Fruit fly (Drosophila melanogaster): ENCODE data around the gene CG14085.

The CG14085 gene

DNA sequence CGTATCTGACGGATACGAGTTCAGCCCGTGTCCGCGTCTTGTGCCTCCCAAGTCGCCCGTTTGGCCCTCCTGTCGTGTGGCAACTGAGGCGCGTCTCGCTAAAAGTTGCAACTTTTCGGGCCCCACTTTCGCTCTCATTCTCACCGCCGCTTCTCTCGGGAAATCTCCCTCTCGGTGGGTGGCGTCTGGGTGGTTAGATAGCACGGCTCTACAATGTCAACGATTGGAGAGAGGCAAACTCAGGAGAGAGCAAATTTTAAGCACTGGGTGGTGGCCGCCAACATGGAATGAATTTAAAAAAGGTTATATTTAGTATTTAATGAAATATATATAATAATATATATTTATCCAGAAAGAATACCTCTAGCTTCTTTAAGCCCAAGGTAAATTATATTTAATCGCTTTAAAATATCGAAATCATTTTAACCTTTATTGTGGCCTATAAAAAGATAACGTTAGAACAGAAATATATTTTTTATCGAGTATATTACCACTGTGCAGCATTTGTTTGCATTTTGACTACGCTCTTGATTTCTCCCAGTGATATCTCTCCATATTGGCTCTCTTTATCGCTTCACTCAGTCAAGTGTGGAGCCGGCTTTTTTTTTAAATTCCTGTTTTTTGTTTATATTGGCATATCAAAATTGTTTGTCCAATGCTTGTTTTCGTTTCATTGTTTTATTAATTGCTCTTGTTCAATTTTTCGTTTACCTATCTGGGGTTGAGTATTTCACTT, 23.5 kb downstream of the CG14085 start, which contains the start of gene Gbs-76A:
Gene Gbs-76A (minus strand): TSS at position 327 of the 736 bp plus-strand sequence.
- TF ChIP-seq h (GFP tag; optimal IDR thresholded peaks at IDR 0.05) (peak; percentile 65), brk (GFP tag; optimal IDR thresholded peaks at IDR 0.05) (peak; percentile 72), Abd-B (GFP tag; optimal IDR thresholded peaks at IDR 0.05) (no peak), HLH106 (tag; optimal IDR thresholded peaks at IDR 0.05) (peak; percentile 90), rgr (GFP tag; optimal IDR thresholded peaks at IDR 0.05) (peak; percentile 77), usp (GFP tag; optimal IDR thresholded peaks at IDR 0.05) (no peak), Vsx2 (GFP tag; optimal IDR thresholded peaks at IDR 0.05; ENCODE audit: partially characterized antibody) (no peak), Hnf4 (GFP tag; optimal IDR thresholded peaks at IDR 0.05) (peak; percentile 71), psq (GFP tag; optimal IDR thresholded peaks at IDR 0.05) (peak; percentile 78), pan (optimal IDR thresholded peaks at IDR 0.05) (no peak), CG32264 (GFP tag; optimal IDR thresholded peaks at IDR 0.05) (peak; percentile 37), OdsH (GFP tag; optimal IDR thresholded peaks at IDR 0.05) (peak; percentile 78), CrebA (GFP tag; optimal IDR thresholded peaks at IDR 0.05; ENCODE audit: borderline replicate concordance) (no peak), sv (GFP tag; optimal IDR thresholded peaks at IDR 0.05) (no peak), CG9705 (GFP tag; optimal IDR thresholded peaks at IDR 0.05) (peak; percentile 53), dsf (GFP tag; optimal IDR thresholded peaks at IDR 0.05; ENCODE audit: borderline replicate concordance) (no peak), Mio (GFP tag; optimal IDR thresholded peaks at IDR 0.05) (no peak), Rel (GFP tag; optimal IDR thresholded peaks at IDR 0.05) (no peak), Rel (tag; optimal IDR thresholded peaks at IDR 0.05) (peak; percentile 47), N (GFP tag; optimal IDR thresholded peaks at IDR 0.05) (no peak), GATAd (GFP tag; optimal IDR thresholded peaks at IDR 0.05) (no peak), Dif (GFP tag; optimal IDR thresholded peaks at IDR 0.05; ENCODE audit: partially characterized antibody) (peak; percentile 80), foxo (GFP tag; optimal IDR thresholded peaks at IDR 0.05) (peak in 1 of 2 experiments; percentile 77), Dfd (GFP tag; optimal IDR thresholded peaks at IDR 0.05) (no peak), dmrt93B (GFP tag; optimal IDR thresholded peaks at IDR 0.05) (peak; percentile 66), lola (GFP tag; optimal IDR thresholded peaks at IDR 0.05) (no peak), woc (GFP tag; optimal IDR thresholded peaks at IDR 0.05) (peak; percentile 65), fru (GFP tag; optimal IDR thresholded peaks at IDR 0.05) (peak; percentile 63), Myc (optimal IDR thresholded peaks at IDR 0.05) (no peak), ey (GFP tag; optimal IDR thresholded peaks at IDR 0.05) (peak; percentile 17), Jra (GFP tag; optimal IDR thresholded peaks at IDR 0.05) (peak; percentile 45), sage (GFP tag; optimal IDR thresholded peaks at IDR 0.05) (peak; percentile 31), jim (GFP tag; optimal IDR thresholded peaks at IDR 0.05) (no peak), Hr83 (GFP tag; optimal IDR thresholded peaks at IDR 0.05; ENCODE audit: poor library complexity, severe bottlenecking) (no peak), dl (GFP tag; optimal IDR thresholded peaks at IDR 0.05; ENCODE audit: insufficient read depth in 1 of 2, partially characterized antibody in 2 of 2) (peak; percentile 66 to 68), tai (GFP tag; optimal IDR thresholded peaks at IDR 0.05) (peak; percentile 57), br (GFP tag; optimal IDR thresholded peaks at IDR 0.05) (peak; percentile 21), Sp1 (GFP tag; optimal IDR thresholded peaks at IDR 0.05) (peak; percentile 93), Hr78 (GFP tag; optimal IDR thresholded peaks at IDR 0.05) (no peak)

DNA sequence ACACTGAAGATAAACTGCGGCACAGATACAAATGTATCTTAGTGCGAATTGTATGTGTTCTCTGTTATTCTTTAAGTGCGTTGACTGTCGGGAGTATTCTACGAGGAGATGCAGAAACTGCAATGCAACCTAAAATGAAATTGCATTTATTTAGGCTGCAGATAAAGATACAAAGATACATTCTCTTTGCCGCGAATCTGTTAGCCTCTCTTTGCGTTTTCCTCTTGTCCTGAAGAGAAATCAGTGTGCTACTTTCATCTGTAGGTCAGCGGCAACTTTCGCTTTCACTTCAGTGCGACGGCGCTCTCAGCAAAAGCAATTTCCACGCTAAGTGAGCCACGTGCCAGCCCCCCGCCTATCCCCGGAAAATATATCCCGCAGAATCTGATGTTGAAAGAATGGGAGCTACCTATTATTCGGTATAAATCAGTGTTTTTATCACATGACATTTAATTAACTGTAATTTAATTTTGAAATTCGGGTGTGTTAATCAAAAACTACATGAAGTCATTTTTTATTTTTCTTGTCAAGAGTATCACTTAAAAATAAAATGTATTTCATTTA, 24.1 kb downstream of the CG14085 start:
- TF ChIP-seq ey (GFP tag; optimal IDR thresholded peaks at IDR 0.05) (no peak), dl (GFP tag; optimal IDR thresholded peaks at IDR 0.05; ENCODE audit: insufficient read depth in 1 of 2, partially characterized antibody in 2 of 2) (no peak)

Measured in whole organism, wandering third instar larva.